Fruit fly (Drosophila melanogaster) whole organism, embryonic: Measurements from ENCODE around the gene Nse1.

ENCODE experiments used
- BEAF-32 ChIP-seq: fragments of 200-800 bp; sonication (Bioruptor generic); optimal IDR thresholded peaks from 3 replicates; lab custom pipeline; 2017; ENCODE audit warnings: missing biosample characterization, missing genetic modification characterization, mild to moderate bottlenecking, moderate library complexity, missing genetic modification reagents
- C15 ChIP-seq: fragments of 200-800 bp; sonication (Bioruptor generic); IDR thresholded peaks from 3 replicates; pipeline ENCODE4 v1.3.6; 2022; ENCODE audit warnings: missing biosample characterization, missing genetic modification characterization
- CG10209 ChIP-seq: fragments of 200-800 bp; sonication (Bioruptor generic); optimal IDR thresholded peaks from 3 replicates; lab custom pipeline; 2017; ENCODE audit warnings: missing biosample characterization, mild to moderate bottlenecking, missing genetic modification characterization, missing genetic modification reagents
- CG10267 ChIP-seq: fragments of 200-800 bp; sonication (Bioruptor generic); optimal IDR thresholded peaks from 2 replicates; lab custom pipeline; 2018; ENCODE audit warnings: missing biosample characterization, mild to moderate bottlenecking, missing genetic modification characterization, moderate library complexity
- CG10321 ChIP-seq: fragments of 200-800 bp; sonication (Bioruptor generic); IDR thresholded peaks from 2 replicates; pipeline ENCODE4 v1.3.6; 2022; ENCODE audit warnings: missing biosample characterization, missing genetic modification characterization
- CG10565 ChIP-seq: fragments of 200-800 bp; sonication (Bioruptor generic); optimal IDR thresholded peaks from 3 replicates; lab custom pipeline; 2016; ENCODE audit warnings: missing biosample characterization, mild to moderate bottlenecking, missing genetic modification characterization
- CG11560 ChIP-seq: fragments of 200-800 bp; sonication (Bioruptor generic); IDR thresholded peaks from 3 replicates; pipeline ENCODE4 v1.3.6; 2022; ENCODE audit warnings: missing biosample characterization, missing genetic modification characterization
- CG12104 ChIP-seq: fragments of 200-800 bp; sonication (Bioruptor generic); optimal IDR thresholded peaks from 3 replicates; lab custom pipeline; 2016; ENCODE audit warnings: missing biosample characterization, missing genetic modification characterization
- CG13123 ChIP-seq: fragments of 200-800 bp; sonication (Bioruptor generic); optimal IDR thresholded peaks from 2 replicates; lab custom pipeline; 2016; ENCODE audit warnings: missing biosample characterization, missing genetic modification characterization
- CG13624 ChIP-seq: fragments of 200-800 bp; sonication (Bioruptor generic); optimal IDR thresholded peaks from 2 replicates; lab custom pipeline; 2016; ENCODE audit warnings: missing biosample characterization, missing genetic modification characterization
- CG14965 ChIP-seq: fragments of 200-800 bp; sonication (Bioruptor generic); optimal IDR thresholded peaks from 2 replicates; lab custom pipeline; 2016; ENCODE audit warnings: missing biosample characterization, missing genetic modification characterization, borderline replicate concordance
- CG15269 ChIP-seq: fragments of 200-800 bp; sonication (Bioruptor generic); optimal IDR thresholded peaks from 2 replicates; lab custom pipeline; 2018; ENCODE audit warnings: missing biosample characterization, mild to moderate bottlenecking, missing genetic modification characterization, moderate library complexity
- CG1603 ChIP-seq: fragments of 200-800 bp; sonication (Bioruptor generic); optimal IDR thresholded peaks from 2 replicates; lab custom pipeline; 2019; ENCODE audit warnings: missing biosample characterization, mild to moderate bottlenecking, missing genetic modification characterization, moderate library complexity
- CG17328 ChIP-seq: fragments of 200-800 bp; sonication (Bioruptor generic); IDR thresholded peaks from 2 replicates; pipeline ENCODE4 v1.3.6; 2022; ENCODE audit warnings: missing biosample characterization, missing genetic modification characterization
- CG17359 ChIP-seq: fragments of 200-800 bp; sonication (Bioruptor generic); optimal IDR thresholded peaks from 3 replicates; lab custom pipeline; 2018; ENCODE audit warnings: missing biosample characterization, mild to moderate bottlenecking, missing genetic modification characterization, moderate library complexity
- CG3995 ChIP-seq: fragments of 200-800 bp; sonication (Bioruptor generic); optimal IDR thresholded peaks from 3 replicates; lab custom pipeline; 2016; ENCODE audit warnings: missing biosample characterization, missing genetic modification characterization
- CG4820 ChIP-seq: fragments of 200-800 bp; sonication (Bioruptor generic); optimal IDR thresholded peaks from 3 replicates; lab custom pipeline; 2016; ENCODE audit warnings: missing biosample characterization, missing genetic modification characterization
- CG5180 ChIP-seq: fragments of 200-800 bp; sonication (Bioruptor generic); optimal IDR thresholded peaks from 3 replicates; lab custom pipeline; 2017; ENCODE audit warnings: missing biosample characterization, missing genetic modification characterization, mild to moderate bottlenecking, moderate library complexity, missing genetic modification reagents
- CG5245 ChIP-seq: fragments of 200-800 bp; sonication (Bioruptor generic); optimal IDR thresholded peaks from 3 replicates; lab custom pipeline; 2016; ENCODE audit warnings: missing biosample characterization, missing genetic modification characterization
- CG6254 ChIP-seq: fragments of 200-800 bp; sonication (Bioruptor generic); optimal IDR thresholded peaks from 3 replicates; lab custom pipeline; 2017; ENCODE audit warnings: mild to moderate bottlenecking, missing biosample characterization, missing genetic modification reagents, missing genetic modification characterization
- CG6683 ChIP-seq: fragments of 200-800 bp; sonication (Bioruptor generic); optimal IDR thresholded peaks from 2 replicates; lab custom pipeline; 2017; ENCODE audit warnings: missing biosample characterization, mild to moderate bottlenecking, missing genetic modification characterization, missing genetic modification reagents
- CG7556 ChIP-seq: fragments of 200-800 bp; sonication (Bioruptor generic); optimal IDR thresholded peaks from 2 replicates; lab custom pipeline; 2017; ENCODE audit warnings: missing biosample characterization, mild to moderate bottlenecking, missing genetic modification characterization
- CG7786 ChIP-seq: fragments of 200-800 bp; sonication (Bioruptor generic); optimal IDR thresholded peaks from 2 replicates; lab custom pipeline; 2016; ENCODE audit warnings: missing biosample characterization, missing genetic modification characterization
- CG7963 ChIP-seq: fragments of 200-800 bp; sonication (Bioruptor generic); IDR thresholded peaks from 3 replicates; pipeline ENCODE4 v1.3.6; 2022; ENCODE audit warnings: missing biosample characterization, missing genetic modification characterization; ENCODE audit not compliant: partially characterized antibody
- Dad ChIP-seq: fragments of 200-800 bp; sonication (Bioruptor generic); optimal IDR thresholded peaks from 3 replicates; lab custom pipeline; 2016; ENCODE audit warnings: missing biosample characterization, missing genetic modification characterization
- Gsc ChIP-seq: fragments of 200-800 bp; sonication (Bioruptor generic); IDR thresholded peaks from 2 replicates; pipeline ENCODE4 v1.3.6; 2022; ENCODE audit warnings: missing biosample characterization, missing genetic modification characterization
- Hey ChIP-seq: fragments of 200-800 bp; sonication (Bioruptor generic); optimal IDR thresholded peaks from 3 replicates; lab custom pipeline; 2018; ENCODE audit warnings: missing biosample characterization, mild to moderate bottlenecking, missing genetic modification characterization
- Jarid2 ChIP-seq: fragments of 200-800 bp; sonication (Bioruptor generic); optimal IDR thresholded peaks from 3 replicates; lab custom pipeline; 2017; ENCODE audit warnings: mild to moderate bottlenecking, missing biosample characterization, missing genetic modification reagents, missing genetic modification characterization
- MBD-R2 ChIP-seq: fragments of 200-800 bp; sonication (Bioruptor generic); IDR thresholded peaks from 2 replicates; pipeline ENCODE4 v1.3.6; 2022; ENCODE audit warnings: missing biosample characterization, missing genetic modification characterization
- Optix ChIP-seq: fragments of 200-800 bp; sonication (Bioruptor generic); IDR thresholded peaks from 3 replicates; pipeline ENCODE4 v1.3.6; 2022; ENCODE audit warnings: missing biosample characterization, missing genetic modification characterization
- Six4 ChIP-seq: fragments of 200-800 bp; sonication (Bioruptor generic); optimal IDR thresholded peaks from 2 replicates; lab custom pipeline; 2016; ENCODE audit warnings: missing biosample characterization, missing genetic modification characterization
- Xbp1 ChIP-seq: fragments of 200-800 bp; sonication (Bioruptor generic); optimal IDR thresholded peaks from 3 replicates; lab custom pipeline; 2016; ENCODE audit warnings: missing biosample characterization, mild to moderate bottlenecking, missing genetic modification characterization
- crc ChIP-seq: fragments of 200-800 bp; sonication (Bioruptor generic); optimal IDR thresholded peaks from 2 replicates; lab custom pipeline; 2016; ENCODE audit warnings: missing biosample characterization, missing genetic modification characterization
- cwo ChIP-seq: fragments of 200-800 bp; sonication (Bioruptor generic); optimal IDR thresholded peaks from 3 replicates; lab custom pipeline; 2017; ENCODE audit warnings: missing biosample characterization, missing genetic modification characterization, mild to moderate bottlenecking, moderate library complexity, missing genetic modification reagents
- da ChIP-seq: fragments of 200-800 bp; sonication (Bioruptor generic); optimal IDR thresholded peaks from 2 replicates; lab custom pipeline; 2016; ENCODE audit warnings: missing biosample characterization, missing genetic modification characterization
- dm ChIP-seq: fragments of 200-800 bp; sonication (Bioruptor generic); optimal IDR thresholded peaks from 3 replicates; lab custom pipeline; 2016; ENCODE audit warnings: missing biosample characterization, missing genetic modification characterization
- dysf ChIP-seq: fragments of 200-800 bp; sonication (Bioruptor generic); IDR thresholded peaks from 3 replicates; pipeline ENCODE4 v1.3.6; 2022; ENCODE audit warnings: missing biosample characterization, missing genetic modification characterization
- gce ChIP-seq: fragments of 200-800 bp; sonication (Bioruptor generic); IDR thresholded peaks from 3 replicates; pipeline ENCODE4 v1.3.6; 2022; ENCODE audit warnings: missing biosample characterization, missing genetic modification characterization
- grau ChIP-seq: fragments of 200-800 bp; optimal IDR thresholded peaks from 3 replicates; lab custom pipeline; 2019; ENCODE audit warnings: missing biosample characterization, mild to moderate bottlenecking, missing genetic modification characterization, moderate library complexity
- gsb-n ChIP-seq: fragments of 200-800 bp; sonication (Bioruptor generic); optimal IDR thresholded peaks from 3 replicates; lab custom pipeline; 2018; ENCODE audit warnings: missing biosample characterization, mild to moderate bottlenecking, missing genetic modification characterization
- inv ChIP-seq: fragments of 200-800 bp; sonication (Bioruptor generic); IDR thresholded peaks from 2 replicates; pipeline ENCODE4 v1.3.6; 2022; ENCODE audit warnings: missing biosample characterization, missing genetic modification characterization; ENCODE audit not compliant: partially characterized antibody
- kay ChIP-seq: fragments of 200-800 bp; sonication (Bioruptor generic); optimal IDR thresholded peaks from 2 replicates; lab custom pipeline; 2016; ENCODE audit warnings: missing biosample characterization, missing genetic modification characterization
- mirr ChIP-seq: fragments of 200-800 bp; sonication (Bioruptor generic); optimal IDR thresholded peaks from 3 replicates; lab custom pipeline; 2018; ENCODE audit warnings: missing biosample characterization, mild to moderate bottlenecking, missing genetic modification characterization
- pnt ChIP-seq: fragments of 200-800 bp; sonication (Bioruptor generic); optimal IDR thresholded peaks from 3 replicates; lab custom pipeline; 2016; ENCODE audit warnings: missing biosample characterization, missing genetic modification characterization
- row ChIP-seq: fragments of 200-800 bp; sonication (Bioruptor generic); IDR thresholded peaks from 3 replicates; pipeline ENCODE4 v1.3.6; 2022; ENCODE audit warnings: missing biosample characterization, missing genetic modification characterization
- shn ChIP-seq: fragments of 200-800 bp; sonication (Bioruptor generic); optimal IDR thresholded peaks from 3 replicates; lab custom pipeline; 2016; ENCODE audit warnings: missing biosample characterization, missing genetic modification characterization
- sima ChIP-seq: fragments of 200-800 bp; sonication (Bioruptor generic); optimal IDR thresholded peaks from 2 replicates; lab custom pipeline; 2016; ENCODE audit warnings: missing biosample characterization, missing genetic modification characterization
- tap ChIP-seq: fragments of 200-800 bp; optimal IDR thresholded peaks from 3 replicates; lab custom pipeline; 2019; ENCODE audit warnings: missing biosample characterization, mild to moderate bottlenecking, missing genetic modification characterization, moderate library complexity
- wdn ChIP-seq: fragments of 200-800 bp; sonication (Bioruptor generic); IDR thresholded peaks from 2 replicates; pipeline ENCODE4 v1.3.6; 2022; ENCODE audit warnings: missing biosample characterization, missing genetic modification characterization

Nse1 gene

dm6 chr2L:6673211-6674012 is 4.0 kb downstream of the Nse1 start, which contains the start of gene Spn27A (continued):
- TF ChIP-seq CG7556 (GFP tag; lab: Kevin White, UChicago) (peak; percentile 68), Dad (peak; percentile 54), Six4 (GFP tag; lab: Kevin White, UChicago) (peak; percentile 25), shn (GFP tag; lab: Kevin White, UChicago) (no peak), Hey (tag; lab: Kevin White, UChicago) (no peak), CG3995 (GFP tag; lab: Kevin White, UChicago) (peak; percentile 57), CG10565 (GFP tag; lab: Kevin White, UChicago) (no peak), gsb-n (tag; lab: Kevin White, UChicago) (peak; percentile 59), CG5180 (peak; percentile 21), CG6683 (GFP tag; lab: Kevin White, UChicago) (no peak), CG6254 (GFP tag; lab: Kevin White, UChicago) (no peak), CG17328 (GFP tag; lab: Robert Waterston, UW) (peak; percentile 39; the same call in 1 of the 2 replicates), CG17359 (tag; lab: Kevin White, UChicago) (peak; percentile 70), da (GFP tag; lab: Kevin White, UChicago) (no peak), CG10267 (tag; lab: Kevin White, UChicago) (peak; percentile 95), CG10321 (no peak), cwo (GFP tag; lab: Kevin White, UChicago) (peak; percentile 9), grau (tag; lab: Kevin White, UChicago) (peak; percentile 54), CG14965 (GFP tag; lab: Kevin White, UChicago) (no peak), CG7963 (GFP tag; lab: Robert Waterston, UW) (no peak), tap (tag; lab: Kevin White, UChicago) (no peak), C15 (GFP tag; lab: Robert Waterston, UW) (no peak), kay (peak; percentile 53), BEAF-32 (GFP tag; lab: Kevin White, UChicago) (peak; percentile 42), wdn (GFP tag; lab: Robert Waterston, UW) (no peak), mirr (GFP tag; lab: Kevin White, UChicago) (peak; percentile 25), dm (GFP tag; lab: Kevin White, UChicago) (peak; percentile 63), CG13624 (peak; percentile 65), CG7786 (GFP tag; lab: Kevin White, UChicago) (peak; percentile 55), inv (GFP tag; lab: Robert Waterston, UW) (no peak), CG15269 (tag; lab: Kevin White, UChicago) (peak; percentile 79), CG4820 (GFP tag; lab: Kevin White, UChicago) (peak; percentile 55), row (GFP tag; lab: Robert Waterston, UW) (peak; percentile 59; the same call in 2 of the 3 replicates), CG13123 (no peak), pnt (GFP tag; lab: Kevin White, UChicago) (peak; percentile 55), crc (peak; percentile 37), CG10209 (GFP tag; lab: Kevin White, UChicago) (peak; percentile 56), gce (GFP tag; lab: Robert Waterston, UW) (0 out of 3 replicates have a peak, but pooled peaks have one; percentile 44), Gsc (GFP tag; lab: Robert Waterston, UW) (no peak), Xbp1 (GFP tag; lab: Kevin White, UChicago) (peak; percentile 64), CG1603 (tag; lab: Kevin White, UChicago) (peak; percentile 68), Optix (no peak; the same call in 2 of the 3 replicates), Jarid2 (peak; percentile 64), sima (GFP tag; lab: Kevin White, UChicago) (no peak), CG5245 (GFP tag; lab: Kevin White, UChicago) (no peak), CG12104 (peak; percentile 56), MBD-R2 (peak; percentile 97), CG11560 (tag; lab: Robert Waterston, UW) (no peak), dysf (peak; percentile 54)
